Worm (Caenorhabditis elegans): ENCODE measurements around the gene sax-3.

Gene sax-3

ce11 chrX:3488074-3488688 lies 22.5 kb upstream of the sax-3 start:
- TF ChIP-seq him-1 (tag; optimal IDR thresholded peaks at IDR 0.05) (no peak), W03F9.2 (tag; optimal IDR thresholded peaks at IDR 0.05) (no peak), dao-5 (tag; optimal IDR thresholded peaks at IDR 0.05) (no peak)

ce11 chrX:3479950-3480349 lies 14.2 kb upstream of the sax-3 start, which contains the start of gene wrt-6:
wrt-6 (plus strand) TSS chrX:3480250.
- TF ChIP-seq dao-5 (tag; optimal IDR thresholded peaks at IDR 0.05) (no peak), W03F9.2 (tag; optimal IDR thresholded peaks at IDR 0.05) (no peak), him-1 (tag; optimal IDR thresholded peaks at IDR 0.05) (no peak)

- TF ChIP-seq dao-5 (tag; optimal IDR thresholded peaks at IDR 0.05) (no peak), W03F9.2 (tag; optimal IDR thresholded peaks at IDR 0.05) (no peak), him-1 (tag; optimal IDR thresholded peaks at IDR 0.05) (no peak)
Measured at ce11 chrX:3473793-3474192, 8.1 kb upstream of the sax-3 start.

ce11 chrX:3472226-3472625 lies 6.5 kb upstream of the sax-3 start:
- no peak for TF ChIP-seq dao-5 (tag; optimal IDR thresholded peaks at IDR 0.05)
- TF ChIP-seq W03F9.2 (tag; optimal IDR thresholded peaks at IDR 0.05): no peak
- TF ChIP-seq him-1 (tag; optimal IDR thresholded peaks at IDR 0.05): no peak

- no peak for TF ChIP-seq him-1 (tag; optimal IDR thresholded peaks at IDR 0.05)
- no peak for TF ChIP-seq dao-5 (tag; optimal IDR thresholded peaks at IDR 0.05)
Measured at ce11 chrX:3470307-3470706, 4.6 kb upstream of the sax-3 start.

- no peak for TF ChIP-seq him-1 (tag; optimal IDR thresholded peaks at IDR 0.05)
- no peak for TF ChIP-seq dao-5 (tag; optimal IDR thresholded peaks at IDR 0.05)
- no peak for TF ChIP-seq W03F9.2 (tag; optimal IDR thresholded peaks at IDR 0.05)
Measured at ce11 chrX:3469332-3469731, 3.6 kb upstream of the sax-3 start.

ce11 chrX:3467958-3468357 lies 2.2 kb upstream of the sax-3 start:
- TF ChIP-seq W03F9.2 (tag; optimal IDR thresholded peaks at IDR 0.05) (no peak), him-1 (tag; optimal IDR thresholded peaks at IDR 0.05) (no peak), dao-5 (tag; optimal IDR thresholded peaks at IDR 0.05) (no peak)

ce11 chrX:3467004-3467761 lies 1.5 kb upstream of the sax-3 start:
- TF ChIP-seq W03F9.2 (tag; optimal IDR thresholded peaks at IDR 0.05) (no peak), him-1 (tag; optimal IDR thresholded peaks at IDR 0.05) (no peak), dao-5 (tag; optimal IDR thresholded peaks at IDR 0.05) (no peak)

ce11 chrX:3464309-3465038 lies 1.3 kb downstream of the sax-3 start:
- no peak for TF ChIP-seq W03F9.2 (tag; optimal IDR thresholded peaks at IDR 0.05)
- no peak for TF ChIP-seq him-1 (tag; optimal IDR thresholded peaks at IDR 0.05)
- no peak for TF ChIP-seq dao-5 (tag; optimal IDR thresholded peaks at IDR 0.05)

ce11 chrX:3463875-3464274 lies 1.9 kb downstream of the sax-3 start:
- TF ChIP-seq dao-5 (tag; optimal IDR thresholded peaks at IDR 0.05) (no peak), him-1 (tag; optimal IDR thresholded peaks at IDR 0.05) (no peak), W03F9.2 (tag; optimal IDR thresholded peaks at IDR 0.05) (no peak)

- TF ChIP-seq him-1 (tag; optimal IDR thresholded peaks at IDR 0.05) (no peak), dao-5 (tag; optimal IDR thresholded peaks at IDR 0.05) (no peak), W03F9.2 (tag; optimal IDR thresholded peaks at IDR 0.05) (no peak)
Measured at ce11 chrX:3462086-3462485, 3.6 kb downstream of the sax-3 start.

- TF ChIP-seq him-1 (tag; optimal IDR thresholded peaks at IDR 0.05) (no peak), W03F9.2 (tag; optimal IDR thresholded peaks at IDR 0.05) (no peak), dao-5 (tag; optimal IDR thresholded peaks at IDR 0.05) (no peak)
Measured at ce11 chrX:3455561-3455960, 10.2 kb downstream of the sax-3 start.

ce11 chrX:3453870-3454269 lies 11.9 kb downstream of the sax-3 start:
- TF ChIP-seq dao-5 (tag; optimal IDR thresholded peaks at IDR 0.05) (no peak), him-1 (tag; optimal IDR thresholded peaks at IDR 0.05) (no peak), W03F9.2 (tag; optimal IDR thresholded peaks at IDR 0.05) (no peak)

ce11 chrX:3451122-3451521 lies 14.6 kb downstream of the sax-3 start, which contains the start of gene ZK813.5:
ZK813.5 (minus strand) TSS chrX:3451222.
- TF ChIP-seq W03F9.2 (tag; optimal IDR thresholded peaks at IDR 0.05): no peak
- TF ChIP-seq him-1 (tag; optimal IDR thresholded peaks at IDR 0.05): no peak
- no peak for TF ChIP-seq dao-5 (tag; optimal IDR thresholded peaks at IDR 0.05)

Measured in whole organism, L4/young adult.